Fruit fly (Drosophila melanogaster): ENCODE results near the gene CG42495.

The CG42495 gene

dm6 chr3L:18675363-18675866, 8.3 kb downstream of the CG42495 start, which contains the start of the genes GNBP2 and GNBP1 (continued):
- TF ChIP-seq Rel (GFP tag; optimal IDR thresholded peaks at IDR 0.05) = no peak
- TF ChIP-seq Rel (tag; optimal IDR thresholded peaks at IDR 0.05) = peak; percentile 40
- TF ChIP-seq Dfd (GFP tag; optimal IDR thresholded peaks at IDR 0.05) = no peak
- peak; percentile 89 for TF ChIP-seq fru (GFP tag; optimal IDR thresholded peaks at IDR 0.05)

dm6 chr3L:18681550-18682217, 14.5 kb downstream of the CG42495 start, which contains the start of the genes Sgf11 and CG32202:
TSS of gene Sgf11 (minus strand) at chr3L:18681836.
TSS of gene CG32202 (plus strand) at chr3L:18682184.
- TF ChIP-seq Jra (GFP tag; optimal IDR thresholded peaks at IDR 0.05) = peak; percentile 11
- peak; percentile 55 for TF ChIP-seq rgr (GFP tag; optimal IDR thresholded peaks at IDR 0.05)
- TF ChIP-seq dmrt93B (GFP tag; optimal IDR thresholded peaks at IDR 0.05) = no peak
- no peak for TF ChIP-seq usp (GFP tag; optimal IDR thresholded peaks at IDR 0.05)
- no peak for TF ChIP-seq Vsx2 (GFP tag; optimal IDR thresholded peaks at IDR 0.05; ENCODE audit: partially characterized antibody)
- peak; percentile 8 for TF ChIP-seq ey (GFP tag; optimal IDR thresholded peaks at IDR 0.05)
- TF ChIP-seq OdsH (GFP tag; optimal IDR thresholded peaks at IDR 0.05) = peak; percentile 24
- peak; percentile 67 for TF ChIP-seq HLH106 (tag; optimal IDR thresholded peaks at IDR 0.05)
- no peak for TF ChIP-seq Abd-B (GFP tag; optimal IDR thresholded peaks at IDR 0.05)
- TF ChIP-seq psq (GFP tag; optimal IDR thresholded peaks at IDR 0.05) = peak; percentile 66
- TF ChIP-seq Rel (GFP tag; optimal IDR thresholded peaks at IDR 0.05) = no peak
- TF ChIP-seq Rel (tag; optimal IDR thresholded peaks at IDR 0.05) = peak; percentile 9
- no peak for TF ChIP-seq sv (GFP tag; optimal IDR thresholded peaks at IDR 0.05)
- TF ChIP-seq CG32264 (GFP tag; optimal IDR thresholded peaks at IDR 0.05) = no peak
- TF ChIP-seq Myc (optimal IDR thresholded peaks at IDR 0.05) = no peak
- peak; percentile 10 for TF ChIP-seq GATAd (GFP tag; optimal IDR thresholded peaks at IDR 0.05)
- TF ChIP-seq foxo (GFP tag; optimal IDR thresholded peaks at IDR 0.05) = peak in 1 of 2 experiments; percentile 66
- peak; percentile 61 for TF ChIP-seq Sp1 (GFP tag; optimal IDR thresholded peaks at IDR 0.05)
- peak; percentile 29 for TF ChIP-seq woc (GFP tag; optimal IDR thresholded peaks at IDR 0.05)
- no peak for TF ChIP-seq CrebA (GFP tag; optimal IDR thresholded peaks at IDR 0.05; ENCODE audit: borderline replicate concordance)

dm6 chr3L:18683846-18684245, 16.7 kb downstream of the CG42495 start, which contains the start of gene Chmp1:
TSS of gene Chmp1 (minus strand) at chr3L:18684061.
- TF ChIP-seq dl (GFP tag; optimal IDR thresholded peaks at IDR 0.05; ENCODE audit: insufficient read depth in 1 of 2, partially characterized antibody in 2 of 2) (peak in 1 of 2 experiments; percentile 50), GATAd (GFP tag; optimal IDR thresholded peaks at IDR 0.05) (no peak), fru (GFP tag; optimal IDR thresholded peaks at IDR 0.05) (no peak), Jra (GFP tag; optimal IDR thresholded peaks at IDR 0.05) (peak; percentile 69), Rel (GFP tag; optimal IDR thresholded peaks at IDR 0.05) (no peak), Rel (tag; optimal IDR thresholded peaks at IDR 0.05) (peak; percentile 87)

dm6 chr3L:18686220-18686801, 19.1 kb downstream of the CG42495 start, which contains the start of gene Cyp12c1:
TSS of gene Cyp12c1 (minus strand) at chr3L:18686319.
- TF ChIP-seq Rel (GFP tag; optimal IDR thresholded peaks at IDR 0.05) = no peak
- TF ChIP-seq Rel (tag; optimal IDR thresholded peaks at IDR 0.05) = peak; percentile 88
- peak; percentile 41 for TF ChIP-seq fru (GFP tag; optimal IDR thresholded peaks at IDR 0.05)
- TF ChIP-seq rgr (GFP tag; optimal IDR thresholded peaks at IDR 0.05) = no peak

- TF ChIP-seq rgr (GFP tag; optimal IDR thresholded peaks at IDR 0.05) (no peak), fru (GFP tag; optimal IDR thresholded peaks at IDR 0.05) (no peak), GATAd (GFP tag; optimal IDR thresholded peaks at IDR 0.05) (no peak), dsf (GFP tag; optimal IDR thresholded peaks at IDR 0.05; ENCODE audit: borderline replicate concordance) (no peak), dl (GFP tag; optimal IDR thresholded peaks at IDR 0.05; ENCODE audit: insufficient read depth in 1 of 2, partially characterized antibody in 2 of 2) (no peak), lola (GFP tag; optimal IDR thresholded peaks at IDR 0.05) (no peak), Rel (GFP tag; optimal IDR thresholded peaks at IDR 0.05) (no peak), Rel (tag; optimal IDR thresholded peaks at IDR 0.05) (no peak)
These were observed 26.7 kb downstream of the CG42495 start, which contains the start of gene CG6893 for dm6 chr3L:18693887-18694286. TSS of gene CG6893 (plus strand) at chr3L:18694187.

- TF ChIP-seq Vsx2 (GFP tag; optimal IDR thresholded peaks at IDR 0.05; ENCODE audit: partially characterized antibody) (no peak), br (GFP tag; optimal IDR thresholded peaks at IDR 0.05) (no peak), dsf (GFP tag; optimal IDR thresholded peaks at IDR 0.05; ENCODE audit: borderline replicate concordance) (no peak), Sp1 (GFP tag; optimal IDR thresholded peaks at IDR 0.05) (no peak), OdsH (GFP tag; optimal IDR thresholded peaks at IDR 0.05) (no peak), HLH106 (tag; optimal IDR thresholded peaks at IDR 0.05) (no peak), fru (GFP tag; optimal IDR thresholded peaks at IDR 0.05) (no peak), Abd-B (GFP tag; optimal IDR thresholded peaks at IDR 0.05) (no peak), CG9705 (GFP tag; optimal IDR thresholded peaks at IDR 0.05) (no peak)
These were observed 31.2 kb downstream of the CG42495 start, which contains the start of gene Dic4 for dm6 chr3L:18698312-18698711. TSS of gene Dic4 (minus strand) at chr3L:18698412.

All from whole organism, wandering third instar larva.